Fruit fly (Drosophila melanogaster): ENCODE results near the gene pll.

The pll gene

DNA sequence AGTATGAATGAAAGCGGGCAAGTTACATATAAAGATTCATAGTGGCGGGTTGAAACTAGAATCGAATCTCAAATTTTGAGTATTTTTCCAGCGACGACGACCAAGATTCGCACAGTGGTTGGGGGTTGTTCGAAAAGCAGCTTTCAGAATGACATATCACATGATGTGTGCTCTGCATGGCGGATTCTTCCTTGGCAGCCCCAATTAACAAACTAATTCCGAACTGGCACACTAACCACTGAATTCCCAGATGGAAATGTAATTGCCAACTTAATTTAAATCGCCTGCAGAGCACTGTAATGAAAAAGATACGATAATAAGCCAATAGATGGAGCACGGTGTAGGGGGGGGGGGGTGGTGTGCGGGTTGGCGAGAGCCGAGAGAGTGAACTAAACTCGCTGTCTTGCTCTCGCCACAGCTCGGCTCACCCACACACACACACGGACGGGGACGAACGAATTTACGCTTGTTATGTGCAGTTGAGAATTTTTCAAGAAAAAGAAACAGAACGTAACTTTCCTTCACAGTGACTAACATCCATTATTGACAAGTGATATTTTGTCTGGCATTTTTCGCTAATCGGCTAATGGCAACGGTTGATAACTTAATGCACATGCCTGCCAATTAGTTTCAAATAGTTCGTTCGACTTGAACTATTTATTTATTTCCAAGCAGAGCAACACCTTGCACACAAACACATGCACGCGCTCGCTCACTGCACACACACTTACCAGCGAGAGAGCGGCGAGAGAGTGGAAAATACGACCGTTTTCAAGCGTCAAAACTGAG, 28.2 kb upstream of the pll start (continued):
- peak; percentile 90 for TF ChIP-seq crc (GFP tag; optimal IDR thresholded peaks at IDR 0.05)
- peak; percentile 96 for TF ChIP-seq CG5953 (GFP tag; IDR thresholded peaks at IDR 0.05)
- peak; percentile 92 for TF ChIP-seq CG17612 (GFP tag; IDR thresholded peaks at IDR 0.05)
- no peak for TF ChIP-seq cad (GFP tag; optimal IDR thresholded peaks at IDR 0.05)
- peak; percentile 98 for TF ChIP-seq CG7987 (GFP tag; optimal IDR thresholded peaks at IDR 0.05)
- TF ChIP-seq Ada2b (GFP tag; IDR thresholded peaks at IDR 0.05): peak; percentile 98
- peak; percentile 93 for TF ChIP-seq C15 (GFP tag; IDR thresholded peaks at IDR 0.05)
- TF ChIP-seq CG10321 (GFP tag; IDR thresholded peaks at IDR 0.05): peak; percentile 74
- peak; percentile 92 for TF ChIP-seq ewg (GFP tag; optimal IDR thresholded peaks at IDR 0.05)
- peak; percentile 39 for TF ChIP-seq pzg (GFP tag; optimal IDR thresholded peaks at IDR 0.05)
- no peak for TF ChIP-seq tll (GFP tag; optimal IDR thresholded peaks at IDR 0.05)
- TF ChIP-seq CG8388 (GFP tag; optimal IDR thresholded peaks at IDR 0.05): peak; percentile 90
- peak; percentile 68 for TF ChIP-seq CG14965 (GFP tag; optimal IDR thresholded peaks at IDR 0.05; ENCODE audit: borderline replicate concordance)
- TF ChIP-seq crp (GFP tag; optimal IDR thresholded peaks at IDR 0.05): peak in 1 of 2 experiments; percentile 68
- peak; percentile 97 for TF ChIP-seq CG30431 (GFP tag; optimal IDR thresholded peaks at IDR 0.05)
- TF ChIP-seq Dad (GFP tag; optimal IDR thresholded peaks at IDR 0.05): peak; percentile 93
- peak; percentile 87 for TF ChIP-seq Camta (GFP tag; optimal IDR thresholded peaks at IDR 0.05)
- TF ChIP-seq Hr78 (GFP tag; optimal IDR thresholded peaks at IDR 0.05): peak in 1 of 2 experiments; percentile 70
- TF ChIP-seq nom (GFP tag; optimal IDR thresholded peaks at IDR 0.05): peak; percentile 88
- peak; percentile 97 for TF ChIP-seq Oli (tag; optimal IDR thresholded peaks at IDR 0.05)
- no peak; the same call in 1 of the 2 replicates for TF ChIP-seq dan (GFP tag; IDR thresholded peaks at IDR 0.05)
- peak; percentile 76 for TF ChIP-seq zen (tag; optimal IDR thresholded peaks at IDR 0.05)
- TF ChIP-seq disco-r (GFP tag; optimal IDR thresholded peaks at IDR 0.05): peak; percentile 89
- peak; percentile 13 for TF ChIP-seq Sry-β (GFP tag; optimal IDR thresholded peaks at IDR 0.05)
- peak; percentile 62 for TF ChIP-seq Hmx (GFP tag; optimal IDR thresholded peaks at IDR 0.05)
- peak; percentile 92 for TF ChIP-seq Ravus (GFP tag; IDR thresholded peaks at IDR 0.05)
- peak; percentile 89 for TF ChIP-seq Hr3 (GFP tag; optimal IDR thresholded peaks at IDR 0.05)
- peak; percentile 95 for TF ChIP-seq cwo (GFP tag; optimal IDR thresholded peaks at IDR 0.05)
- TF ChIP-seq usp (GFP tag; optimal IDR thresholded peaks at IDR 0.05): no peak
- TF ChIP-seq CG11696 (GFP tag; IDR thresholded peaks at IDR 0.05): peak; percentile 91
- TF ChIP-seq Bdp1 (GFP tag; optimal IDR thresholded peaks at IDR 0.05): peak; percentile 89
- peak; percentile 92 for TF ChIP-seq Asciz (GFP tag; optimal IDR thresholded peaks at IDR 0.05)
- peak; percentile 94 for TF ChIP-seq nmo (GFP tag; optimal IDR thresholded peaks at IDR 0.05)
- TF ChIP-seq CG10959 (GFP tag; IDR thresholded peaks at IDR 0.05): peak; percentile 92
- TF ChIP-seq Sox102F (GFP tag; optimal IDR thresholded peaks at IDR 0.05): peak; percentile 97
- peak; percentile 87 for TF ChIP-seq mirr (GFP tag; optimal IDR thresholded peaks at IDR 0.05)
- TF ChIP-seq B-H1 (GFP tag; IDR thresholded peaks at IDR 0.05): peak; percentile 95
- TF ChIP-seq Oaz (GFP tag; IDR thresholded peaks at IDR 0.05): peak; percentile 96
- peak; percentile 89 for TF ChIP-seq Max (GFP tag; optimal IDR thresholded peaks at IDR 0.05)
- peak; percentile 97 for TF ChIP-seq org-1 (GFP tag; optimal IDR thresholded peaks at IDR 0.05)
- TF ChIP-seq bbx (GFP tag; IDR thresholded peaks at IDR 0.05; ENCODE audit: partially characterized antibody): peak; percentile 60
- TF ChIP-seq dati (GFP tag; IDR thresholded peaks at IDR 0.05): peak; percentile 94
- peak; percentile 80 for TF ChIP-seq tup (GFP tag; optimal IDR thresholded peaks at IDR 0.05)
- TF ChIP-seq gce (GFP tag; IDR thresholded peaks at IDR 0.05): peak; percentile 96
- TF ChIP-seq Dll (GFP tag; IDR thresholded peaks at IDR 0.05; ENCODE audit: partially characterized antibody): peak; percentile 29; the same call in 1 of the 4 replicates
- TF ChIP-seq nerfin-1 (tag; optimal IDR thresholded peaks at IDR 0.05): peak; percentile 80
- peak; percentile 86 for TF ChIP-seq p53 (GFP tag; optimal IDR thresholded peaks at IDR 0.05)
- TF ChIP-seq oc (tag; optimal IDR thresholded peaks at IDR 0.05): peak; percentile 95

Measured in whole organism, embryonic.